Worm (Caenorhabditis elegans): ENCODE results near the gene pho-11.

ce11 chrII:9920468-9920867 lies 11.2 kb upstream of the pho-11 start, which contains the start of gene pho-10:
- TF ChIP-seq fos-1 (tag; optimal IDR thresholded peaks at IDR 0.05) (no peak), unc-62 (GFP tag; optimal IDR thresholded peaks at IDR 0.05) (no peak), nhr-129 (tag; optimal IDR thresholded peaks at IDR 0.05) (no peak), snpc-4 (tag; optimal IDR thresholded peaks at IDR 0.05) (no peak), mdl-1 (tag; optimal IDR thresholded peaks at IDR 0.05) (no peak), aly-2 (tag; optimal IDR thresholded peaks at IDR 0.05) (no peak)

Data from whole organism, L2 larva.